Worm (Caenorhabditis elegans): ENCODE results near the gene F01G10.4.

ce11 chrIV:10216078-10216477 is 16.3 kb downstream of the F01G10.4 start, which contains the start of gene col-124:
- TF ChIP-seq F13C5.2 (tag; optimal IDR thresholded peaks at IDR 0.05) (no peak), pes-1 (GFP tag; IDR thresholded peaks at IDR 0.05) (no peak), ama-1 (optimal IDR thresholded peaks at IDR 0.05) (no peak), tbx-37 (GFP tag; conservative IDR thresholded peaks at IDR 0.05) (no peak), flt-1 (GFP tag; IDR thresholded peaks at IDR 0.05) (no peak)
